Fruit fly (Drosophila melanogaster): ENCODE data around the gene mtgo.

mtgo gene

dm6 chr2L:16645479-16646302, 100.9 kb downstream of the mtgo start (continued):
- TF ChIP-seq CG6276 (GFP tag; optimal IDR thresholded peaks at IDR 0.05), result no peak
- TF ChIP-seq Hr39 (GFP tag; optimal IDR thresholded peaks at IDR 0.05), result peak; percentile 4
- TF ChIP-seq Met (GFP tag; optimal IDR thresholded peaks at IDR 0.05), result peak; percentile 20
- no peak for TF ChIP-seq OdsH (GFP tag; optimal IDR thresholded peaks at IDR 0.05)
- peak; percentile 32; the same call in 1 of the 3 replicates for TF ChIP-seq eg (GFP tag; IDR thresholded peaks at IDR 0.05)
- no peak for TF ChIP-seq CG11902 (GFP tag; optimal IDR thresholded peaks at IDR 0.05)
- TF ChIP-seq Sox102F (GFP tag; optimal IDR thresholded peaks at IDR 0.05), result no peak
- no peak for TF ChIP-seq fkh (GFP tag; optimal IDR thresholded peaks at IDR 0.05)
- no peak for TF ChIP-seq salr (GFP tag; optimal IDR thresholded peaks at IDR 0.05)
- no peak for TF ChIP-seq CG7368 (GFP tag; optimal IDR thresholded peaks at IDR 0.05)
- TF ChIP-seq Sox15 (GFP tag; optimal IDR thresholded peaks at IDR 0.05), result no peak
- TF ChIP-seq CG10669 (GFP tag; optimal IDR thresholded peaks at IDR 0.05), result no peak
- no peak for TF ChIP-seq dsx (GFP tag; optimal IDR thresholded peaks at IDR 0.05; ENCODE audit: poor library complexity, severe bottlenecking)
- peak; percentile 40 for TF ChIP-seq Blimp-1 (GFP tag; optimal IDR thresholded peaks at IDR 0.05)
- no peak for TF ChIP-seq Gug (GFP tag; IDR thresholded peaks at IDR 0.05)
- TF ChIP-seq CG15336 (GFP tag; IDR thresholded peaks at IDR 0.05), result 0 out of 2 replicates have a peak, but pooled peaks have one; percentile 8
- TF ChIP-seq CG1621 (tag; optimal IDR thresholded peaks at IDR 0.05), result no peak
- no peak for TF ChIP-seq CG11294 (GFP tag; IDR thresholded peaks at IDR 0.05)

dm6 chr2L:16647773-16648172, 103.0 kb downstream of the mtgo start:
- TF ChIP-seq cyc (GFP tag; optimal IDR thresholded peaks at IDR 0.05) (peak; percentile 15), CG15336 (GFP tag; IDR thresholded peaks at IDR 0.05) (peak; percentile 65), Blimp-1 (GFP tag; optimal IDR thresholded peaks at IDR 0.05) (no peak), dsx (GFP tag; optimal IDR thresholded peaks at IDR 0.05; ENCODE audit: poor library complexity, severe bottlenecking) (peak; percentile 15), esn (GFP tag; optimal IDR thresholded peaks at IDR 0.05) (peak; percentile 58), ss (GFP tag; optimal IDR thresholded peaks at IDR 0.05) (peak in 1 of 2 experiments; percentile 1), Eip78C (GFP tag) (peak; percentile 84), CG11902 (GFP tag; optimal IDR thresholded peaks at IDR 0.05) (no peak), CG6854 (GFP tag; optimal IDR thresholded peaks at IDR 0.05) (no peak), Eip93F (GFP tag; optimal IDR thresholded peaks at IDR 0.05) (no peak), CG8119 (GFP tag; IDR thresholded peaks at IDR 0.05) (peak; percentile 66; the same call in 2 of the 3 replicates), vri (GFP tag; optimal IDR thresholded peaks at IDR 0.05) (peak; percentile 0), CG11294 (GFP tag; IDR thresholded peaks at IDR 0.05) (no peak), CG11762 (GFP tag; optimal IDR thresholded peaks at IDR 0.05; ENCODE audit: insufficient read depth) (no peak), eg (GFP tag; IDR thresholded peaks at IDR 0.05) (peak; percentile 62; the same call in 2 of the 3 replicates), Hr39 (GFP tag; optimal IDR thresholded peaks at IDR 0.05) (peak; percentile 14), fd59A (GFP tag; optimal IDR thresholded peaks at IDR 0.05) (peak; percentile 30), svp (GFP tag) (peak; percentile 64), fkh (GFP tag; optimal IDR thresholded peaks at IDR 0.05) (no peak), Ets21C (GFP tag; optimal IDR thresholded peaks at IDR 0.05) (no peak), CG32006 (GFP tag; optimal IDR thresholded peaks at IDR 0.05) (peak; percentile 64), lz (GFP tag; optimal IDR thresholded peaks at IDR 0.05) (peak; percentile 36), CG6792 (GFP tag; optimal IDR thresholded peaks at IDR 0.05) (peak; percentile 22), topi (GFP tag; optimal IDR thresholded peaks at IDR 0.05) (peak; percentile 44), CG7368 (GFP tag; optimal IDR thresholded peaks at IDR 0.05) (no peak), net (GFP tag; optimal IDR thresholded peaks at IDR 0.05) (no peak), acj6 (GFP tag; optimal IDR thresholded peaks at IDR 0.05) (peak; percentile 39), Sox15 (GFP tag; optimal IDR thresholded peaks at IDR 0.05) (no peak), Met (GFP tag; optimal IDR thresholded peaks at IDR 0.05) (peak; percentile 52), Eip75B (GFP tag; optimal IDR thresholded peaks at IDR 0.05) (peak; percentile 47), CG8319 (GFP tag; optimal IDR thresholded peaks at IDR 0.05) (no peak), CG9139 (GFP tag; optimal IDR thresholded peaks at IDR 0.05) (no peak), Ets96B (tag; optimal IDR thresholded peaks at IDR 0.05) (peak; percentile 48), CG16779 (tag; optimal IDR thresholded peaks at IDR 0.05) (no peak), spab (GFP tag; optimal IDR thresholded peaks at IDR 0.05) (peak; percentile 27), CG6163 (GFP tag; IDR thresholded peaks at IDR 0.05) (peak; percentile 48; the same call in 1 of the 3 replicates), CG1621 (tag; optimal IDR thresholded peaks at IDR 0.05) (no peak), Hr38 (GFP tag; optimal IDR thresholded peaks at IDR 0.05) (no peak), CG8632 (GFP tag; optimal IDR thresholded peaks at IDR 0.05) (peak; percentile 21), CG10631 (GFP tag; optimal IDR thresholded peaks at IDR 0.05) (peak; percentile 26), salr (GFP tag; optimal IDR thresholded peaks at IDR 0.05) (no peak)

Data from whole organism, prepupa.